Worm (Caenorhabditis elegans): ENCODE results near the gene C46F9.6.

Gene C46F9.6

ce11 chrII:1875658-1876057 is 22.4 kb upstream of the C46F9.6 start, which contains the start of gene math-13:
math-13 (plus strand) TSS chrII:1875958.
- TF ChIP-seq ces-1 (GFP tag; optimal IDR thresholded peaks at IDR 0.05): no peak
- TF ChIP-seq sptf-1 (tag; optimal IDR thresholded peaks at IDR 0.05): no peak
- no peak for TF ChIP-seq unc-120 (tag; optimal IDR thresholded peaks at IDR 0.05; ENCODE audit: poor library complexity, severe bottlenecking)
- TF ChIP-seq flh-1 (GFP tag; optimal IDR thresholded peaks at IDR 0.05): no peak
- TF ChIP-seq mep-1 (tag; optimal IDR thresholded peaks at IDR 0.05): no peak
- no peak for TF ChIP-seq nhr-76 (tag; optimal IDR thresholded peaks at IDR 0.05)
- TF ChIP-seq bed-3 (GFP tag; optimal IDR thresholded peaks at IDR 0.05): no peak
- TF ChIP-seq nhr-237 (tag; optimal IDR thresholded peaks at IDR 0.05): no peak
- TF ChIP-seq M03D4.4 (tag; optimal IDR thresholded peaks at IDR 0.05): no peak
- no peak for TF ChIP-seq unc-39 (tag; optimal IDR thresholded peaks at IDR 0.05)
- TF ChIP-seq pha-4 (tag; optimal IDR thresholded peaks at IDR 0.05): no peak
- TF ChIP-seq drap-1 (GFP tag; optimal IDR thresholded peaks at IDR 0.05): no peak
- no peak for TF ChIP-seq mls-2 (tag; optimal IDR thresholded peaks at IDR 0.05)

ce11 chrII:1878663-1879062 is 19.4 kb upstream of the C46F9.6 start, which contains the start of gene math-16:
math-16 (minus strand) TSS chrII:1878763.
- no peak for TF ChIP-seq elt-3 (tag; optimal IDR thresholded peaks at IDR 0.05)
- TF ChIP-seq elt-1 (tag; optimal IDR thresholded peaks at IDR 0.05; ENCODE audit: borderline replicate concordance, insufficient read depth): no peak
- TF ChIP-seq unc-62 (GFP tag; optimal IDR thresholded peaks at IDR 0.05): no peak
- TF ChIP-seq drap-1 (GFP tag; optimal IDR thresholded peaks at IDR 0.05): no peak
- TF ChIP-seq unc-39 (tag; optimal IDR thresholded peaks at IDR 0.05): no peak
- no peak for TF ChIP-seq ceh-43 (GFP tag; optimal IDR thresholded peaks at IDR 0.05)
- no peak for TF ChIP-seq ceh-39 (tag; optimal IDR thresholded peaks at IDR 0.05)
- TF ChIP-seq flh-1 (GFP tag; optimal IDR thresholded peaks at IDR 0.05): no peak
- TF ChIP-seq nhr-76 (tag; optimal IDR thresholded peaks at IDR 0.05): no peak
- no peak for TF ChIP-seq bed-3 (GFP tag; optimal IDR thresholded peaks at IDR 0.05)
- TF ChIP-seq nhr-2 (tag; optimal IDR thresholded peaks at IDR 0.05): no peak
- no peak for TF ChIP-seq ham-2 (GFP tag; optimal IDR thresholded peaks at IDR 0.05)
- TF ChIP-seq lin-32 (GFP tag; optimal IDR thresholded peaks at IDR 0.05): no peak
- TF ChIP-seq M03D4.4 (tag; optimal IDR thresholded peaks at IDR 0.05): no peak
- TF ChIP-seq hlh-1 (tag; optimal IDR thresholded peaks at IDR 0.05): no peak
- no peak for TF ChIP-seq ztf-11 (tag; optimal IDR thresholded peaks at IDR 0.05)
- TF ChIP-seq cnd-1 (tag; optimal IDR thresholded peaks at IDR 0.05): no peak

ce11 chrII:1882705-1883104 is 15.3 kb upstream of the C46F9.6 start, which contains the start of gene math-5:
math-5 (minus strand) TSS chrII:1882805.
- TF ChIP-seq unc-62 (GFP tag; optimal IDR thresholded peaks at IDR 0.05) (no peak), zip-8 (tag; optimal IDR thresholded peaks at IDR 0.05) (no peak), mep-1 (tag; optimal IDR thresholded peaks at IDR 0.05) (no peak)

- TF ChIP-seq mab-5 (tag; optimal IDR thresholded peaks at IDR 0.05) (no peak), nhr-2 (tag; optimal IDR thresholded peaks at IDR 0.05) (no peak), ham-2 (GFP tag; optimal IDR thresholded peaks at IDR 0.05) (no peak), lin-13 (tag; optimal IDR thresholded peaks at IDR 0.05) (no peak), tbx-8 (GFP tag; optimal IDR thresholded peaks at IDR 0.05) (no peak), lin-32 (GFP tag; optimal IDR thresholded peaks at IDR 0.05) (no peak), elt-3 (tag; optimal IDR thresholded peaks at IDR 0.05) (no peak), flh-1 (GFP tag; optimal IDR thresholded peaks at IDR 0.05) (no peak), bed-3 (GFP tag; optimal IDR thresholded peaks at IDR 0.05) (no peak), mls-2 (tag; optimal IDR thresholded peaks at IDR 0.05) (no peak), unc-39 (tag; optimal IDR thresholded peaks at IDR 0.05) (no peak), M03D4.4 (tag; optimal IDR thresholded peaks at IDR 0.05) (no peak), ceh-83 (GFP tag; optimal IDR thresholded peaks at IDR 0.05) (no peak), unc-62 (GFP tag; optimal IDR thresholded peaks at IDR 0.05) (no peak), nhr-237 (tag; optimal IDR thresholded peaks at IDR 0.05) (no peak), drap-1 (GFP tag; optimal IDR thresholded peaks at IDR 0.05) (no peak)
Observed at ce11 chrII:1884635-1885034, 13.4 kb upstream of the C46F9.6 start, which contains the start of gene math-6. math-6 (minus strand) TSS chrII:1884735.

ce11 chrII:1886379-1886778 is 11.7 kb upstream of the C46F9.6 start, which contains the start of gene math-7:
math-7 (minus strand) TSS chrII:1886479.
- no peak for TF ChIP-seq mls-2 (tag; optimal IDR thresholded peaks at IDR 0.05)
- TF ChIP-seq snpc-4 (tag; optimal IDR thresholded peaks at IDR 0.05): no peak
- no peak for TF ChIP-seq sem-2 (GFP tag; optimal IDR thresholded peaks at IDR 0.05)
- no peak for TF ChIP-seq ceh-43 (GFP tag; optimal IDR thresholded peaks at IDR 0.05)
- no peak for TF ChIP-seq zip-8 (tag; optimal IDR thresholded peaks at IDR 0.05)
- no peak for TF ChIP-seq hlh-1 (tag; optimal IDR thresholded peaks at IDR 0.05)
- no peak for TF ChIP-seq lsy-2 (tag; optimal IDR thresholded peaks at IDR 0.05)
- no peak for TF ChIP-seq pha-4 (tag; optimal IDR thresholded peaks at IDR 0.05)
- TF ChIP-seq nhr-28 (tag; optimal IDR thresholded peaks at IDR 0.05): no peak
- TF ChIP-seq unc-39 (tag; optimal IDR thresholded peaks at IDR 0.05): no peak
- no peak for TF ChIP-seq ces-1 (GFP tag; optimal IDR thresholded peaks at IDR 0.05)
- no peak for TF ChIP-seq nhr-76 (tag; optimal IDR thresholded peaks at IDR 0.05)
- no peak for TF ChIP-seq ceh-83 (GFP tag; optimal IDR thresholded peaks at IDR 0.05)

Measured in whole organism, mixed stage, embryonic.